Fruit fly (Drosophila melanogaster): Measurements from ENCODE around the gene sn.

The sn gene

dm6 chrX:7978027-7978426 is 14.2 kb downstream of the sn start (continued):
- TF ChIP-seq Doc2 (GFP tag; IDR thresholded peaks at IDR 0.05) (no peak), Hmr (GFP tag; optimal IDR thresholded peaks at IDR 0.05) (no peak), CG34376 (GFP tag; optimal IDR thresholded peaks at IDR 0.05) (no peak), CG6854 (GFP tag; optimal IDR thresholded peaks at IDR 0.05) (no peak), Blimp-1 (GFP tag; optimal IDR thresholded peaks at IDR 0.05) (peak; percentile 30), pros (GFP tag; optimal IDR thresholded peaks at IDR 0.05) (no peak), Sry-β (GFP tag; optimal IDR thresholded peaks at IDR 0.05) (no peak), tup (GFP tag; optimal IDR thresholded peaks at IDR 0.05) (no peak), croc (GFP tag; conservative IDR thresholded peaks at IDR 0.05) (no peak), chn (GFP tag; optimal IDR thresholded peaks at IDR 0.05) (no peak), onecut (GFP tag; IDR thresholded peaks at IDR 0.05) (no peak), insv (GFP tag; optimal IDR thresholded peaks at IDR 0.05) (no peak), dimm (GFP tag; IDR thresholded peaks at IDR 0.05) (no peak), Elba2 (GFP tag; optimal IDR thresholded peaks at IDR 0.05) (no peak), CG15696 (tag; optimal IDR thresholded peaks at IDR 0.05) (no peak), amos (GFP tag; IDR thresholded peaks at IDR 0.05; ENCODE audit: partially characterized antibody) (no peak), stwl (tag; optimal IDR thresholded peaks at IDR 0.05) (no peak), bsh (GFP tag; optimal IDR thresholded peaks at IDR 0.05) (peak in 1 of 2 experiments; percentile 34), CG17359 (tag; optimal IDR thresholded peaks at IDR 0.05) (peak; percentile 40), Hsf (GFP tag; optimal IDR thresholded peaks at IDR 0.05) (peak; percentile 2), HLH54F (GFP tag; optimal IDR thresholded peaks at IDR 0.05) (no peak), CG16863 (GFP tag; optimal IDR thresholded peaks at IDR 0.05) (no peak), Atf3 (GFP tag; optimal IDR thresholded peaks at IDR 0.05) (no peak), CG13424 (tag; optimal IDR thresholded peaks at IDR 0.05) (peak; percentile 9), Ptx1 (GFP tag; IDR thresholded peaks at IDR 0.05) (no peak), MTF-1 (GFP tag; optimal IDR thresholded peaks at IDR 0.05; ENCODE audit: borderline replicate concordance) (no peak), Spps (tag; optimal IDR thresholded peaks at IDR 0.05) (no peak), CG4730 (GFP tag; IDR thresholded peaks at IDR 0.05) (no peak), CG4404 (GFP tag; IDR thresholded peaks at IDR 0.05) (no peak), unpg (GFP tag; optimal IDR thresholded peaks at IDR 0.05) (peak; percentile 23), nerfin-1 (tag; optimal IDR thresholded peaks at IDR 0.05) (peak; percentile 13), Sox100B (GFP tag; optimal IDR thresholded peaks at IDR 0.05) (peak; percentile 36), rib (GFP tag; IDR thresholded peaks at IDR 0.05) (no peak), CG12659 (GFP tag; optimal IDR thresholded peaks at IDR 0.05) (no peak), CG3995 (GFP tag; optimal IDR thresholded peaks at IDR 0.05) (no peak), bbx (GFP tag; IDR thresholded peaks at IDR 0.05; ENCODE audit: partially characterized antibody) (no peak), Nf-YB (GFP tag; optimal IDR thresholded peaks at IDR 0.05) (no peak), Ada2b (GFP tag; IDR thresholded peaks at IDR 0.05) (no peak), CG11695 (GFP tag; IDR thresholded peaks at IDR 0.05) (0 out of 3 replicates have a peak, but pooled peaks have one; percentile 12), cg (GFP tag; optimal IDR thresholded peaks at IDR 0.05) (no peak), CoRest (tag; optimal IDR thresholded peaks at IDR 0.05) (peak; percentile 23), Bgb (GFP tag; IDR thresholded peaks at IDR 0.05; ENCODE audit: partially characterized antibody) (no peak), PHDP (tag; optimal IDR thresholded peaks at IDR 0.05) (peak; percentile 4), CG13894 (tag; optimal IDR thresholded peaks at IDR 0.05) (no peak), HHEX (GFP tag; optimal IDR thresholded peaks at IDR 0.05) (no peak), ATbp (GFP tag; optimal IDR thresholded peaks at IDR 0.05) (peak; percentile 40), eyg (GFP tag; optimal IDR thresholded peaks at IDR 0.05) (no peak), sima (GFP tag; optimal IDR thresholded peaks at IDR 0.05) (no peak), NFAT (GFP tag; IDR thresholded peaks at IDR 0.05) (no peak), CG17802 (tag; optimal IDR thresholded peaks at IDR 0.05) (no peak)

Measured in whole organism, embryonic.